Worm (Caenorhabditis elegans) whole organism, L1 larva: ENCODE measurements around the gene helq-1.

ENCODE experiments used
- C34B4.2 ChIP-seq: sonication (generic microtip); optimal IDR thresholded peaks from 2 replicates; lab custom pipeline; 2017; ENCODE audit warnings: mild to moderate bottlenecking, missing genetic modification characterization, missing compliant biosample characterization
- F16B12.6 ChIP-seq: fragments of 150-350 bp; optimal IDR thresholded peaks from 2 replicates; lab custom pipeline; 2014; ENCODE audit warnings: missing biosample characterization, missing genetic modification characterization
- Y116A8C.19 ChIP-seq: sonication (generic microtip); optimal IDR thresholded peaks from 2 replicates; lab custom pipeline; 2016; ENCODE audit warnings: missing compliant biosample characterization, missing genetic modification characterization, borderline replicate concordance
- aha-1 ChIP-seq: fragments of 150-350 bp; optimal IDR thresholded peaks from 2 replicates; lab custom pipeline; 2014; ENCODE audit warnings: missing biosample characterization, missing genetic modification characterization
- alr-1 ChIP-seq: fragments of 200-800 bp; sonication (Bioruptor generic); optimal IDR thresholded peaks from 2 replicates; lab custom pipeline; 2018; ENCODE audit warnings: borderline replicate concordance, mild to moderate bottlenecking, missing genetic modification characterization, missing compliant biosample characterization
- ama-1 ChIP-seq: fragments of 150-350 bp; optimal IDR thresholded peaks from 2 replicates; lab custom pipeline; 2014
- ceh-8 ChIP-seq: fragments of 200-800 bp; sonication (Bioruptor generic); optimal IDR thresholded peaks from 2 replicates; lab custom pipeline; 2018; ENCODE audit warnings: mild to moderate bottlenecking, missing genetic modification characterization, moderate library complexity, missing compliant biosample characterization
- ces-1 ChIP-seq: fragments of 150-350 bp; optimal IDR thresholded peaks from 2 replicates; lab custom pipeline; 2014; ENCODE audit warnings: missing biosample characterization, missing genetic modification reagents, missing genetic modification characterization
- efl-1 ChIP-seq, 4 experiments: fragments of 150-350 bp; optimal IDR thresholded peaks in 3 of 4; peaks in 1 of 4; 1 replicate in 1 of 4; 2 replicates in 3 of 4; lab custom pipeline; 2014; ENCODE audit warnings: missing biosample characterization in 2 of 4, missing genetic modification characterization in 2 of 4, missing genetic modification reagents in 2 of 4
- egl-13 ChIP-seq: sonication (generic microtip); optimal IDR thresholded peaks from 2 replicates; lab custom pipeline; 2016; ENCODE audit warnings: missing genotype, missing genetic modification reagents, missing genetic modification characterization, missing compliant biosample characterization
- elt-2 ChIP-seq: sonication (generic microtip); optimal IDR thresholded peaks from 2 replicates; lab custom pipeline; 2016; ENCODE audit warnings: missing genetic modification characterization, mild to moderate bottlenecking, inconsistent platforms, missing compliant biosample characterization, missing genetic modification reagents
- elt-3 ChIP-seq, 6 experiments: fragments of 150-350 bp in 1 of 6; sonication (generic microtip); optimal IDR thresholded peaks; 2 replicates each; lab custom pipeline; 2017 to 2018; ENCODE audit warnings: missing biosample characterization in 6 of 6, missing genetic modification characterization in 6 of 6, inconsistent platforms in 1 of 6
- fkh-4 ChIP-seq: sonication (generic microtip); optimal IDR thresholded peaks from 2 replicates; lab custom pipeline; 2016; ENCODE audit warnings: missing compliant biosample characterization, missing genetic modification characterization, borderline replicate concordance
- fos-1 ChIP-seq: fragments of 150-350 bp; optimal IDR thresholded peaks from 2 replicates; lab custom pipeline; 2014; ENCODE audit warnings: missing biosample characterization, missing genetic modification characterization
- hpl-2 ChIP-seq: fragments of 150-350 bp; optimal IDR thresholded peaks from 2 replicates; lab custom pipeline; 2014; ENCODE audit warnings: missing biosample characterization, missing genetic modification reagents, missing genetic modification characterization
- irx-1 ChIP-seq: sonication (generic microtip); optimal IDR thresholded peaks from 2 replicates; lab custom pipeline; 2016; ENCODE audit warnings: missing genetic modification characterization, missing compliant biosample characterization
- jun-1 ChIP-seq: fragments of 150-350 bp; optimal IDR thresholded peaks from 2 replicates; lab custom pipeline; 2014; ENCODE audit warnings: missing biosample characterization, missing genetic modification reagents, missing genetic modification characterization
- lin-13 ChIP-seq: fragments of 150-350 bp; optimal IDR thresholded peaks from 2 replicates; lab custom pipeline; 2014; ENCODE audit warnings: missing biosample characterization, missing genetic modification reagents, missing genetic modification characterization
- lin-14 ChIP-seq: fragments of 200-800 bp; sonication (Bioruptor generic); optimal IDR thresholded peaks from 2 replicates; lab custom pipeline; 2018; ENCODE audit warnings: mild to moderate bottlenecking, missing genetic modification characterization, moderate library complexity, missing compliant biosample characterization
- lin-35 ChIP-seq, 2 experiments: fragments of 150-350 bp; optimal IDR thresholded peaks; 2 replicates each; lab custom pipeline; 2014; ENCODE audit warnings: missing biosample characterization in 2 of 2, missing genetic modification characterization in 2 of 2, missing genetic modification reagents in 2 of 2
- mab-9 ChIP-seq: fragments of 200-800 bp; sonication (Bioruptor generic); IDR thresholded peaks from 2 replicates; pipeline ENCODE4 v1.3.6; 2022; ENCODE audit warnings: missing genetic modification reagents, missing genetic modification characterization, missing compliant biosample characterization
- mef-2 ChIP-seq: fragments of 150-350 bp; optimal IDR thresholded peaks from 2 replicates; lab custom pipeline; 2014; ENCODE audit warnings: missing biosample characterization, missing genetic modification characterization
- nhr-20 ChIP-seq: sonication (generic microtip); optimal IDR thresholded peaks from 2 replicates; lab custom pipeline; 2016; ENCODE audit warnings: mild to moderate bottlenecking, missing genetic modification characterization, missing compliant biosample characterization
- nhr-28 ChIP-seq: fragments of 150-350 bp; optimal IDR thresholded peaks from 2 replicates; lab custom pipeline; 2014; ENCODE audit warnings: missing biosample characterization, missing genetic modification characterization
- nhr-71 ChIP-seq: sonication (generic microtip); optimal IDR thresholded peaks from 2 replicates; lab custom pipeline; 2016; ENCODE audit warnings: mild to moderate bottlenecking, missing genetic modification characterization, moderate library complexity, missing compliant biosample characterization
- nhr-76 ChIP-seq: sonication (generic microtip); optimal IDR thresholded peaks from 2 replicates; lab custom pipeline; 2017; ENCODE audit warnings: missing biosample characterization, missing genetic modification characterization
- nhr-77 ChIP-seq: fragments of 150-350 bp; optimal IDR thresholded peaks from 2 replicates; lab custom pipeline; 2014; ENCODE audit warnings: missing biosample characterization, missing genetic modification characterization
- nhr-85 ChIP-seq: sonication (generic microtip); peaks from one replicate; lab custom pipeline; 2016; ENCODE audit warnings: missing genetic modification characterization, inconsistent platforms, missing compliant biosample characterization
- nhr-90 ChIP-seq: sonication (generic microtip); optimal IDR thresholded peaks from 2 replicates; lab custom pipeline; 2016; ENCODE audit warnings: mild to moderate bottlenecking, missing genetic modification characterization, missing compliant biosample characterization; ENCODE audit not compliant: poor library complexity
- pqm-1 ChIP-seq: sonication (generic microtip); optimal IDR thresholded peaks from 3 replicates; lab custom pipeline; 2017; ENCODE audit warnings: missing biosample characterization, missing genetic modification characterization
- snu-23 ChIP-seq: sonication (generic microtip); optimal IDR thresholded peaks from 2 replicates; lab custom pipeline; 2016; ENCODE audit warnings: missing genetic modification characterization, missing compliant biosample characterization
- sptf-1 ChIP-seq: fragments of 150-350 bp; optimal IDR thresholded peaks from 2 replicates; lab custom pipeline; 2014; ENCODE audit warnings: missing biosample characterization, missing genetic modification characterization
- sup-37 ChIP-seq: fragments of 200-800 bp; sonication (Bioruptor generic); optimal IDR thresholded peaks from 2 replicates; lab custom pipeline; 2018; ENCODE audit warnings: mild to moderate bottlenecking, missing genetic modification characterization, missing compliant biosample characterization
- tbx-2 ChIP-seq: sonication (generic microtip); optimal IDR thresholded peaks from 2 replicates; lab custom pipeline; 2016; ENCODE audit warnings: missing genetic modification characterization, missing compliant biosample characterization
- unc-130 ChIP-seq: fragments of 150-350 bp; optimal IDR thresholded peaks from 2 replicates; lab custom pipeline; 2017; ENCODE audit warnings: missing biosample characterization, missing genetic modification characterization, inconsistent platforms
- unc-62 ChIP-seq: fragments of 150-350 bp; optimal IDR thresholded peaks from 2 replicates; lab custom pipeline; 2014; ENCODE audit warnings: missing biosample characterization, missing genetic modification reagents, missing genetic modification characterization
- zip-4 ChIP-seq: fragments of 200-800 bp; sonication (Bioruptor generic); optimal IDR thresholded peaks from 2 replicates; lab custom pipeline; 2018; ENCODE audit warnings: mild to moderate bottlenecking, missing genetic modification characterization, moderate library complexity, missing compliant biosample characterization
- ztf-11 ChIP-seq, 2 experiments: sonication (generic microtip); optimal IDR thresholded peaks; 2 replicates each; lab custom pipeline; 2016 to 2017; ENCODE audit warnings: missing genetic modification characterization in 2 of 2, missing biosample characterization in 1 of 2, missing compliant biosample characterization in 1 of 2

helq-1 gene

DNA sequence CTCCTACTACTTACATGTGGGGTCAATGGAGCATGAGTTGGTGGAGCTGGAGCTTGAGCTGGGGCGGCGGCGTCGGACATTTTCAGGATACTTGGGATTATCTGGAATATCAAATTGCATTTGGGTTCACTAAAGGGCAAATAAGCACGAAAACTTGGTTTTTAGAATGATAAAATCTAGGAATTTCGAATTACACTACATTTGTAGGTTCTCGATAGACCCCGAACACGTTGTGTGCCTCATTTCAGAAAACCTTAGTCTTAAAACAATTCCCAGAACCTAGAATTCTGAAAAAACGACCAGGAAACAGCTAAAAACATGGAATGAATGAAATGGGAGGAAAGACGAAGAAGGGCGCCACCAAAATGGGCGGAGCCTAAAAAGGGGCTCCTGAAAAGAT, 27.5 kb upstream of the helq-1 start, which contains the start of gene T19C3.3:
TSS of gene T19C3.3 (minus strand) at position 101 of the 400 bp plus-strand sequence.
- TF ChIP-seq snu-23 (GFP tag; lab: Kevin White, UChicago) (no peak), sptf-1 (no peak), lin-14 (GFP tag; lab: Kevin White, UChicago) (peak; percentile 12), sup-37 (GFP tag; lab: Kevin White, UChicago) (no peak), ztf-11 (tag; optimal IDR thresholded peaks at IDR 0.05; lab: Kevin White, UChicago) (no peak), ama-1 (lab: Kevin White, UChicago) (no peak), mef-2 (tag; lab: Kevin White, UChicago) (no peak), nhr-90 (tag; lab: Kevin White, UChicago) (no peak)

DNA sequence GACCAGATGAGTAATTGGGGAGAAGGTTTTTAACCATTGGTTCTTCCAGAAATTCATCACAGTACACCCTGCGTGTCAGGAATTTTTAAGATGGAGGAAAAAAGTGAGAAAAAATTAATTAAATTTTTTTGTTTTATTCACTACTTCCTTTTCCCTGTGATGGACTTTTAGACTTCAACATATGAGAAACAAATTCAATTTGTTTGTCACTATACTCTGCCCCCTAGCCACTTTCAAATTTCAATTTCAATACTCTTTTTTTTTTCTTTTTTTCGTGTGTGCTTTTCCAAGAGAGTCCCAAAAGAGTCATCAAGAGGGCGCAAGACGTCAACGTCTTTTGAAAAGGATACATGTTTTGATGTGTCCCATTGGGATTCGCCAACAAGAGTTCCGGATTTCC, 25.9 kb upstream of the helq-1 start:
- peak; percentile 55 for TF ChIP-seq nhr-85 (tag; lab: Kevin White, UChicago)
- no peak for TF ChIP-seq aha-1 (tag; lab: Kevin White, UChicago)
- TF ChIP-seq lin-13 (GFP tag; lab: Kevin White, UChicago), result no peak
- TF ChIP-seq unc-62 (GFP tag; lab: Kevin White, UChicago), result no peak
- TF ChIP-seq mef-2 (tag; lab: Kevin White, UChicago), result no peak
- TF ChIP-seq lin-14 (GFP tag; lab: Kevin White, UChicago), result peak; percentile 57
- peak; percentile 21 for TF ChIP-seq ces-1
- TF ChIP-seq efl-1 (optimal IDR thresholded peaks at IDR 0.05; lab: Kevin White, UChicago), result no peak
- TF ChIP-seq efl-1 (GFP tag; optimal IDR thresholded peaks at IDR 0.05 in 1 of 2; lab: Kevin White, UChicago), result peak in 1 of 2 experiments; percentile 2
- TF ChIP-seq, all 84 proteins: peak for 4

DNA sequence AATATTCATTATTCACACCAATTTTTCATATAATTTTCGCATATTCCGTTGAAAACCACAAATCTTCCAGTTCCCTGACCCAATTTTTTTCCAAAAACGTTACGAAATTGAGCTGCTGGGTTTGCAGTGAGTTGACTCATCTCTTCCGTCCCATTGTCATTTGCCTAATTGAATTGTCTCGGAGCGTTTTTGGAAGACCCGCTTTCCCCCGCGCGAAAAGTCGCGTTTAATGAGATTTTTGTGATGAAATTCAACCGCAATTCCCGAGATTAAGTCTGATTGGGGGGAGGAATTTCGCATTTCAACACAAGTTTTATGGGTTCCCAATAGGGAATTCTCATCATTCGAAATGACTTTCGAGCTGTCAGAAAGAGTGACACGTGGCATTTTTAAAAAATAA, 25.0 kb upstream of the helq-1 start:
- peak; percentile 53 for TF ChIP-seq lin-14 (GFP tag; lab: Kevin White, UChicago)
- no peak for TF ChIP-seq zip-4 (GFP tag; lab: Kevin White, UChicago)
- TF ChIP-seq, all 84 proteins: peak for 1

DNA sequence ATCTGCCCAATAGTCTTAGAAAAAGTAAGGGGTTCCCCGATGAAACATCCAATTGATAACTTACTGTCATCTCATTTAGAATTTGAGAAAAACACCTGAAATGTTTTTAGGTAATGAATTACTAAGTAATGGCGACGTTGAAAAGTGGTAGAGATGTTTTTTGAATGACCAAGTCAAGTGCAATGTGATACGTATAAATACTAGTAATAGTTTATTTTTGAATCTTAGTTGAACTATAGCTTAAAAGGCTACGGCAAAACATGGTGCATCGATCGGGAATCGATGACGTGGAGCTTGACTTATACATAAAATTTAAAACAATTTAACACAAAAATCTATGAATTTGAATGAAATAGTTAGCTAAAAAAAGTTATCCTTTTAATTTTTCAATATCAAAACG, 22.6 kb upstream of the helq-1 start, which contains the start of gene best-17:
TSS of gene best-17 (minus strand) at position 101 of the 400 bp plus-strand sequence.
- TF ChIP-seq Y116A8C.19 (tag; lab: Kevin White, UChicago), result no peak

DNA sequence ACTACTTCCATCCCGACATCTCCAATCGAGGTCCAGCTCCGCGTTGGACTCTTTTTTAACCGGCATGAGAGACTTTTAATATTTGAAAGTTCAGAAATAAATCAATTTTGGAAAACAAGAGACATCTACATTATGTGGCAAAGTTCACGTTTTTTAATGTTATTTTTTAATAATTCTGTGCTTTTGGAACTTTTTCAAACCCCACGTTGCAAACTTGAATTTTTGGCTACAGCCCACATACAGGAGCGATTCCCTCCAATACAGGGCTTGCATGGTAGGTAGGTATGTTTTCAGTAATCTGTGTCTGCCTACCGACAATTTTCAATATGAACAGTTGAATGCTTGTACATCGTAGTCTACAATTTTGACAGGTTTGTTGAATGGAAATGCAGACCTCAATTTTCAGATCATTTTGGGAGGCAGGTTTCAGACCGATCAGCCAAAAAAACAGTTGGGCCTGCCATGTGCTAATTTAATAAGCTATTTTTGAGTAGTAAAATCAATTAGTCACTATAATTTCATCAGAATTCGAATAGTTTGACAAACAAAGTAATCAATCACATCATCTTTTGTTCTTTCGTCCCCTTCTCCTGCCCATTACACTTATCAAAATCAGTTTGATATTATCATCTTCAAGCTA, 18.6 kb upstream of the helq-1 start, which contains the start of the genes Y55B1AR.4 and ttr-7:
TSS of gene Y55B1AR.4 (minus strand) at position 101 of the 640 bp plus-strand sequence.
TSS of gene ttr-7 (plus strand) at position 590 of the 640 bp plus-strand sequence.
- TF ChIP-seq F16B12.6 (tag; lab: Kevin White, UChicago), result no peak
- no peak for TF ChIP-seq irx-1
- no peak for TF ChIP-seq hpl-2 (GFP tag; lab: Kevin White, UChicago)
- no peak for TF ChIP-seq tbx-2 (tag; lab: Kevin White, UChicago)
- no peak for TF ChIP-seq fkh-4 (tag; lab: Kevin White, UChicago)
- TF ChIP-seq C34B4.2, result no peak
- no peak for TF ChIP-seq ceh-8 (GFP tag; lab: Kevin White, UChicago)
- no peak for TF ChIP-seq lin-13 (GFP tag; lab: Kevin White, UChicago)
- TF ChIP-seq lin-35 (GFP tag; optimal IDR thresholded peaks at IDR 0.05; lab: Kevin White, UChicago), result no peak
- TF ChIP-seq egl-13, result no peak

- TF ChIP-seq jun-1 (tag; lab: Kevin White, UChicago), result peak; percentile 64
- TF ChIP-seq mab-9 (GFP tag; lab: Robert Waterston, UW), result no peak
- TF ChIP-seq efl-1 (optimal IDR thresholded peaks at IDR 0.05; lab: Kevin White, UChicago), result no peak
- peak in 1 of 2 experiments; percentile 84 for TF ChIP-seq efl-1 (GFP tag; optimal IDR thresholded peaks at IDR 0.05 in 1 of 2; lab: Kevin White, UChicago)
- TF ChIP-seq nhr-76 (tag; lab: Kevin White, UChicago), result no peak
- peak; percentile 56 for TF ChIP-seq nhr-71
- TF ChIP-seq nhr-20 (tag; lab: Kevin White, UChicago), result peak; percentile 1
- TF ChIP-seq fos-1 (tag; lab: Kevin White, UChicago), result peak; percentile 74
- no peak for TF ChIP-seq nhr-28 (tag; lab: Kevin White, UChicago)
- peak; percentile 21 for TF ChIP-seq irx-1
- TF ChIP-seq nhr-90 (tag; lab: Kevin White, UChicago), result peak; percentile 8
- no peak for TF ChIP-seq sup-37 (GFP tag; lab: Kevin White, UChicago)
- TF ChIP-seq nhr-77, result peak; percentile 1
- TF ChIP-seq elt-2 (tag; lab: Kevin White, UChicago), result peak; percentile 97
- no peak for TF ChIP-seq aha-1 (tag; lab: Kevin White, UChicago)
- no peak for TF ChIP-seq C34B4.2
- peak; percentile 11 for TF ChIP-seq lin-14 (GFP tag; lab: Kevin White, UChicago)
- TF ChIP-seq unc-130 (tag; lab: Kevin White, UChicago), result no peak
- TF ChIP-seq alr-1 (tag; lab: Kevin White, UChicago), result no peak
- TF ChIP-seq pqm-1 (tag; lab: Kevin White, UChicago), result peak; percentile 38
- TF ChIP-seq lin-35 (GFP tag; optimal IDR thresholded peaks at IDR 0.05; lab: Kevin White, UChicago), result peak in 1 of 2 experiments; percentile 51
- TF ChIP-seq elt-3 (tag; optimal IDR thresholded peaks at IDR 0.05; lab: Kevin White, UChicago), result no peak
Measured at ce11 chrIII:600316-600932, 13.5 kb upstream of the helq-1 start, which contains the start of gene lec-6. TSS of gene lec-6 (minus strand) at chrIII:600366.
